Worm (Caenorhabditis elegans) whole organism, midembryonic: ENCODE measurements around the gene B0432.8.

Experiments used
- cog-1 ChIP-seq: sonication (generic microtip); optimal IDR thresholded peaks from 2 replicates; lab custom pipeline; 2016; ENCODE audit warnings: missing genetic modification characterization, missing compliant biosample characterization
- flt-1 ChIP-seq: fragments of 200-800 bp; sonication (Bioruptor generic); IDR thresholded peaks from 2 replicates; pipeline ENCODE4 v1.3.6; 2022; ENCODE audit warnings: missing genetic modification characterization, missing compliant biosample characterization
- klf-2 ChIP-seq: fragments of 200-800 bp; sonication (Bioruptor generic); conservative IDR thresholded peaks from 2 replicates; pipeline ENCODE4 v1.3.6; 2022; ENCODE audit warnings: missing genetic modification reagents, missing genetic modification characterization, missing compliant biosample characterization
- ref-1 ChIP-seq: fragments of 200-800 bp; sonication (Bioruptor generic); conservative IDR thresholded peaks from 2 replicates; pipeline ENCODE4 v1.3.6; 2022; ENCODE audit warnings: missing genetic modification reagents, missing genetic modification characterization, missing compliant biosample characterization

DNA sequence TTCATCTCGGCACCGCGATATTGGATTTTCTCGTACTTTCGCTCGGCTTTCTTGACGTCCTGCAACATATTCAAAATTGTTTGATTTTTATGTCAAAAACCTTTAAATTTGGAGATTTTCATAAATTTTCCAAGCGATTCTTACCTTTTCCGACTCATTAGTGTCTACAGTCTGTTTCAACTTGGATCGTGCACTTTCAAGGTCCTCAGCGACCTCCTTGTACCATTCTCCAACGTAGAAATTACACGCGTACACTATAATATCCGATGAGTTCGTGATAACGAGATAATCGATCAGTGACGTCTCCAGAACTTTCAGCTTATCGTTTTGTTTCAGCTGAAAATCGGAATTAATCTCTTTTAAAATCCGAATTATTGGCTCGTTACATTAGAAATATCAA, 30.8 kb downstream of the B0432.8 start:
- TF ChIP-seq ref-1 (no peak), flt-1 (no peak), klf-2 (GFP tag; lab: Robert Waterston, UW) (no peak), cog-1 (tag; lab: Kevin White, UChicago) (no peak)
